Fruit fly (Drosophila melanogaster): ENCODE results near the gene CG3719.

CG3719 gene

dm6 chrX:1392875-1393274, 12.6 kb upstream of the CG3719 start, which contains the start of gene Rilpl (continued):
- TF ChIP-seq CG4424 (GFP tag; optimal IDR thresholded peaks at IDR 0.05), result no peak
- no peak; the same call in 2 of the 3 replicates for TF ChIP-seq zfh1 (GFP tag; IDR thresholded peaks at IDR 0.05)
- no peak for TF ChIP-seq CG8765 (GFP tag; IDR thresholded peaks at IDR 0.05)
- TF ChIP-seq hb (GFP tag; IDR thresholded peaks at IDR 0.05; ENCODE audit: partially characterized antibody), result no peak
- TF ChIP-seq jing (GFP tag; optimal IDR thresholded peaks at IDR 0.05), result no peak
- no peak for TF ChIP-seq eyg (GFP tag; optimal IDR thresholded peaks at IDR 0.05)
- no peak for TF ChIP-seq Gsc (GFP tag; IDR thresholded peaks at IDR 0.05)
- no peak for TF ChIP-seq ato (GFP tag; IDR thresholded peaks at IDR 0.05; ENCODE audit: partially characterized antibody)
- no peak for TF ChIP-seq CG5180 (GFP tag; optimal IDR thresholded peaks at IDR 0.05)
- TF ChIP-seq lola (GFP tag; optimal IDR thresholded peaks at IDR 0.05), result no peak
- peak; percentile 19; the same call in 1 of the 2 replicates for TF ChIP-seq Adf1 (GFP tag; IDR thresholded peaks at IDR 0.05)
- no peak for TF ChIP-seq sisA (GFP tag; IDR thresholded peaks at IDR 0.05)
- no peak for TF ChIP-seq CG1024 (GFP tag; IDR thresholded peaks at IDR 0.05)
- TF ChIP-seq CG17359 (tag; optimal IDR thresholded peaks at IDR 0.05), result no peak
- peak; percentile 26 for TF ChIP-seq gfzf (GFP tag; optimal IDR thresholded peaks at IDR 0.05)
- no peak for TF ChIP-seq CG10366 (GFP tag; IDR thresholded peaks at IDR 0.05)
- TF ChIP-seq Camta (GFP tag; optimal IDR thresholded peaks at IDR 0.05), result no peak
- TF ChIP-seq CG3281 (GFP tag; optimal IDR thresholded peaks at IDR 0.05), result no peak
- TF ChIP-seq sug (tag; optimal IDR thresholded peaks at IDR 0.05), result peak; percentile 41
- TF ChIP-seq scrt (GFP tag; optimal IDR thresholded peaks at IDR 0.05), result no peak

- no peak for TF ChIP-seq sna (GFP tag; IDR thresholded peaks at IDR 0.05; ENCODE audit: partially characterized antibody)
- no peak for TF ChIP-seq gt (GFP tag; IDR thresholded peaks at IDR 0.05)
- no peak for TF ChIP-seq tin (GFP tag; optimal IDR thresholded peaks at IDR 0.05)
- TF ChIP-seq zfh2 (GFP tag; optimal IDR thresholded peaks at IDR 0.05), result no peak
- no peak for TF ChIP-seq CG6813 (GFP tag; optimal IDR thresholded peaks at IDR 0.05)
- TF ChIP-seq sug (tag; optimal IDR thresholded peaks at IDR 0.05), result peak; percentile 86
- no peak for TF ChIP-seq CG2678 (tag; optimal IDR thresholded peaks at IDR 0.05)
- TF ChIP-seq chif (GFP tag; optimal IDR thresholded peaks at IDR 0.05), result no peak
- no peak for TF ChIP-seq sd (tag; optimal IDR thresholded peaks at IDR 0.05)
- TF ChIP-seq Doc3 (GFP tag; IDR thresholded peaks at IDR 0.05; ENCODE audit: partially characterized antibody), result peak; percentile 36; the same call in 1 of the 3 replicates
- no peak for TF ChIP-seq Doc2 (GFP tag; IDR thresholded peaks at IDR 0.05)
- no peak for TF ChIP-seq CG7745 (tag; optimal IDR thresholded peaks at IDR 0.05)
- no peak for TF ChIP-seq crc (GFP tag; optimal IDR thresholded peaks at IDR 0.05)
- TF ChIP-seq CG7963 (GFP tag; IDR thresholded peaks at IDR 0.05; ENCODE audit: partially characterized antibody), result no peak
- TF ChIP-seq mld (GFP tag; IDR thresholded peaks at IDR 0.05; ENCODE audit: partially characterized antibody), result no peak
- TF ChIP-seq sens-2 (GFP tag; IDR thresholded peaks at IDR 0.05), result no peak
- TF ChIP-seq br (optimal IDR thresholded peaks at IDR 0.05), result no peak
- peak; percentile 11 for TF ChIP-seq ATbp (GFP tag; optimal IDR thresholded peaks at IDR 0.05)
- TF ChIP-seq inv (GFP tag; IDR thresholded peaks at IDR 0.05; ENCODE audit: partially characterized antibody), result no peak
- no peak for TF ChIP-seq ind (GFP tag; optimal IDR thresholded peaks at IDR 0.05)
- no peak for TF ChIP-seq CG34376 (GFP tag; optimal IDR thresholded peaks at IDR 0.05)
- TF ChIP-seq Xrp1 (GFP tag; IDR thresholded peaks at IDR 0.05), result no peak
- TF ChIP-seq CG8089 (GFP tag; optimal IDR thresholded peaks at IDR 0.05), result no peak
- no peak for TF ChIP-seq CG12659 (GFP tag; optimal IDR thresholded peaks at IDR 0.05)
- no peak for TF ChIP-seq Med (GFP tag)
- no peak for TF ChIP-seq ftz-f1 (GFP tag; optimal IDR thresholded peaks at IDR 0.05)
- no peak for TF ChIP-seq CrebB (tag; optimal IDR thresholded peaks at IDR 0.05)
- no peak for TF ChIP-seq CG12104 (GFP tag; optimal IDR thresholded peaks at IDR 0.05)
- TF ChIP-seq prd (optimal IDR thresholded peaks at IDR 0.05), result no peak
- TF ChIP-seq prd (GFP tag; IDR thresholded peaks at IDR 0.05), result no peak
- TF ChIP-seq gfzf (GFP tag; optimal IDR thresholded peaks at IDR 0.05), result no peak
- TF ChIP-seq Spps (tag; optimal IDR thresholded peaks at IDR 0.05), result no peak
Observed at dm6 chrX:1388148-1388703, 7.9 kb upstream of the CG3719 start.

Measured in whole organism, embryonic.